Fruit fly (Drosophila melanogaster): ENCODE results near the gene fu.

Gene fu

DNA sequence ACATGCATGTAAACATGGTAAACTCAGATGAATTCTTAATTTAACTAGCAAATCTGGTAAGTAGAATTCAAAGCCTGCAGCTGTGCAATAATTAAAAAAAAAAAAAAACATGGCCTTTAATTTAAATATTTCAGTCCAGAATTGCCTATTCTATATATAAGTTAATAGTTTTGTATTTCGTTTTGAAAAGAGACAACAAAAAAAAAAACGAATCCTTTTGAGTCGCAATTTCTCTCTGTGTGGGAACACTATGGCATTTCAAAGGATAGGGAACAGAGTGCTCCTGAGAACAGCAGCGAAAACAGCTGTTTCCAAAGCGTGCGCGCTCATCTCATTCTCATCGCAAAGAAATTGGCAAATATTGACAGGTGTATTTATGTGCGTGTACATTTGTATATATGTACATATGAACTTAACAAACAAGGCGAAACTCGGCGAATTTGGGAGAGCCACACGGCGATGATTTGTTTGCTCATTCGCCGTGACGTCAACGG is 11.8 kb upstream of the fu start (continued):
- no peak for TF ChIP-seq jing (GFP tag; optimal IDR thresholded peaks at IDR 0.05)
- peak; percentile 67 for TF ChIP-seq Ptx1 (GFP tag; IDR thresholded peaks at IDR 0.05)
- no peak for TF ChIP-seq GATAe (GFP tag; conservative IDR thresholded peaks at IDR 0.05)
- TF ChIP-seq tin (GFP tag; optimal IDR thresholded peaks at IDR 0.05), result peak; percentile 49
- 0 out of 3 replicates have a peak, but pooled peaks have one; percentile 30 for TF ChIP-seq ase (GFP tag; IDR thresholded peaks at IDR 0.05)
- TF ChIP-seq TFAM (GFP tag; optimal IDR thresholded peaks at IDR 0.05), result no peak
- TF ChIP-seq lab (GFP tag; optimal IDR thresholded peaks at IDR 0.05), result peak; percentile 84
- TF ChIP-seq CG5953 (GFP tag; IDR thresholded peaks at IDR 0.05), result no peak
- no peak for TF ChIP-seq sc (optimal IDR thresholded peaks at IDR 0.05)
- peak; percentile 27 for TF ChIP-seq sc (GFP tag; optimal IDR thresholded peaks at IDR 0.05)
- TF ChIP-seq H15 (GFP tag; IDR thresholded peaks at IDR 0.05), result peak; percentile 47; the same call in 1 of the 3 replicates
- no peak for TF ChIP-seq maf-S (GFP tag; optimal IDR thresholded peaks at IDR 0.05)
- TF ChIP-seq otp (GFP tag; IDR thresholded peaks at IDR 0.05), result no peak
- TF ChIP-seq al (GFP tag; IDR thresholded peaks at IDR 0.05), result 0 out of 2 replicates have a peak, but pooled peaks have one; percentile 4
- no peak for TF ChIP-seq CG31388 (GFP tag; optimal IDR thresholded peaks at IDR 0.05)
- TF ChIP-seq bcd (GFP tag; optimal IDR thresholded peaks at IDR 0.05), result peak; percentile 67
- no peak for TF ChIP-seq CG11560 (tag; IDR thresholded peaks at IDR 0.05)
- TF ChIP-seq CG1603 (tag; optimal IDR thresholded peaks at IDR 0.05), result peak; percentile 40
- no peak for TF ChIP-seq fru (optimal IDR thresholded peaks at IDR 0.05)
- TF ChIP-seq CG14710 (tag; optimal IDR thresholded peaks at IDR 0.05), result peak; percentile 59
- TF ChIP-seq Max (GFP tag; optimal IDR thresholded peaks at IDR 0.05), result peak; percentile 67
- TF ChIP-seq Poxn (GFP tag; IDR thresholded peaks at IDR 0.05), result no peak
- TF ChIP-seq schlank (tag; optimal IDR thresholded peaks at IDR 0.05), result peak; percentile 72
- no peak for TF ChIP-seq CG9876 (GFP tag; optimal IDR thresholded peaks at IDR 0.05)
- no peak for TF ChIP-seq hkb (optimal IDR thresholded peaks at IDR 0.05)
- peak; percentile 72 for TF ChIP-seq hkb (GFP tag; IDR thresholded peaks at IDR 0.05)
- no peak for TF ChIP-seq CG11456 (GFP tag; IDR thresholded peaks at IDR 0.05)
- no peak for TF ChIP-seq pzg (GFP tag; optimal IDR thresholded peaks at IDR 0.05)
- TF ChIP-seq unc-4 (GFP tag; IDR thresholded peaks at IDR 0.05; ENCODE audit: partially characterized antibody), result no peak
- TF ChIP-seq CG6813 (GFP tag; optimal IDR thresholded peaks at IDR 0.05), result peak; percentile 83
- no peak for TF ChIP-seq CG2129 (GFP tag; IDR thresholded peaks at IDR 0.05; ENCODE audit: partially characterized antibody)
- TF ChIP-seq CG14014 (GFP tag; IDR thresholded peaks at IDR 0.05), result peak; percentile 9; the same call in 1 of the 2 replicates
- TF ChIP-seq CTCF (GFP tag; optimal IDR thresholded peaks at IDR 0.05), result no peak
- no peak for TF ChIP-seq sqz (GFP tag; optimal IDR thresholded peaks at IDR 0.05)
- TF ChIP-seq CG3281 (GFP tag; optimal IDR thresholded peaks at IDR 0.05), result peak; percentile 49
- peak; percentile 33 for TF ChIP-seq CG4854 (GFP tag; optimal IDR thresholded peaks at IDR 0.05)
- peak; percentile 66 for TF ChIP-seq Xrp1 (GFP tag; IDR thresholded peaks at IDR 0.05)
- no peak for TF ChIP-seq CG3847 (GFP tag; IDR thresholded peaks at IDR 0.05)
- TF ChIP-seq sna (GFP tag; IDR thresholded peaks at IDR 0.05; ENCODE audit: partially characterized antibody), result no peak
- peak; percentile 62 for TF ChIP-seq CG4424 (GFP tag; optimal IDR thresholded peaks at IDR 0.05)
- TF ChIP-seq CG31441 (GFP tag; IDR thresholded peaks at IDR 0.05), result peak; percentile 65
- TF ChIP-seq fd64A (GFP tag; optimal IDR thresholded peaks at IDR 0.05), result peak; percentile 30
- peak; percentile 49 for TF ChIP-seq mam (GFP tag; optimal IDR thresholded peaks at IDR 0.05)
- peak; percentile 67 for TF ChIP-seq sisA (GFP tag; IDR thresholded peaks at IDR 0.05)
- TF ChIP-seq exex (tag; optimal IDR thresholded peaks at IDR 0.05), result no peak
- no peak for TF ChIP-seq CG16813 (GFP tag; IDR thresholded peaks at IDR 0.05; ENCODE audit: partially characterized antibody)
- TF ChIP-seq CG1792 (GFP tag; optimal IDR thresholded peaks at IDR 0.05), result no peak
- no peak; the same call in 1 of the 2 replicates for TF ChIP-seq CG1024 (GFP tag; IDR thresholded peaks at IDR 0.05)
- TF ChIP-seq rib (GFP tag; IDR thresholded peaks at IDR 0.05), result peak; percentile 58; the same call in 1 of the 2 replicates
- TF ChIP-seq odd (GFP tag; optimal IDR thresholded peaks at IDR 0.05), result peak; percentile 55
- TF ChIP-seq CG7372 (GFP tag; IDR thresholded peaks at IDR 0.05), result 0 out of 2 replicates have a peak, but pooled peaks have one; percentile 15
- no peak for TF ChIP-seq Ada2b (GFP tag; IDR thresholded peaks at IDR 0.05)
- TF ChIP-seq Bteb2 (GFP tag; optimal IDR thresholded peaks at IDR 0.05), result no peak
